Fruit fly (Drosophila melanogaster) whole organism, embryonic: ENCODE results near the gene Creld.

Experiments used
- Abd-B ChIP-seq: fragments of 200-800 bp; sonication (Bioruptor generic); optimal IDR thresholded peaks from 2 replicates; lab custom pipeline; 2018; ENCODE audit warnings: missing biosample characterization, mild to moderate bottlenecking, missing genetic modification characterization, moderate library complexity
- Blimp-1 ChIP-seq: fragments of 200-800 bp; sonication (Bioruptor generic); optimal IDR thresholded peaks from 3 replicates; lab custom pipeline; 2018; ENCODE audit warnings: missing biosample characterization, missing genetic modification characterization, mild to moderate bottlenecking, moderate library complexity, missing genetic modification reagents
- CG1233 ChIP-seq: fragments of 200-800 bp; sonication (Bioruptor generic); optimal IDR thresholded peaks from 4 replicates; lab custom pipeline; 2018; ENCODE audit warnings: missing biosample characterization, mild to moderate bottlenecking, missing genetic modification characterization
- CG15479 ChIP-seq: fragments of 200-800 bp; sonication (Bioruptor generic); optimal IDR thresholded peaks from 3 replicates; lab custom pipeline; 2019; ENCODE audit warnings: missing biosample characterization, mild to moderate bottlenecking, missing genetic modification characterization, moderate library complexity
- CG1602 ChIP-seq: fragments of 200-800 bp; sonication (Bioruptor generic); optimal IDR thresholded peaks from 3 replicates; lab custom pipeline; 2016; ENCODE audit warnings: missing biosample characterization, missing genetic modification characterization
- CG2199 ChIP-seq: fragments of 200-800 bp; sonication (Bioruptor generic); IDR thresholded peaks from 3 replicates; pipeline ENCODE4 v1.3.6; 2022; ENCODE audit warnings: missing biosample characterization, missing genetic modification characterization
- CG6175 ChIP-seq: fragments of 200-800 bp; sonication (Bioruptor generic); IDR thresholded peaks from 3 replicates; pipeline ENCODE4 v1.3.6; 2022; ENCODE audit warnings: missing biosample characterization, missing genetic modification characterization
- CG6654 ChIP-seq: fragments of 200-800 bp; sonication (Bioruptor generic); optimal IDR thresholded peaks from 2 replicates; lab custom pipeline; 2017; ENCODE audit warnings: missing biosample characterization, mild to moderate bottlenecking, missing genetic modification characterization
- CG7556 ChIP-seq: fragments of 200-800 bp; sonication (Bioruptor generic); optimal IDR thresholded peaks from 2 replicates; lab custom pipeline; 2017; ENCODE audit warnings: missing biosample characterization, mild to moderate bottlenecking, missing genetic modification characterization
- CHES-1-like ChIP-seq: fragments of 200-800 bp; sonication (Bioruptor generic); optimal IDR thresholded peaks from 2 replicates; lab custom pipeline; 2016; ENCODE audit warnings: missing biosample characterization, missing genetic modification characterization
- D ChIP-seq, 2 experiments: fragments of 200-800 bp in 1 of 2; fragments of >200 bp in 1 of 2; sonication (Bioruptor generic) in 1 of 2; optimal IDR thresholded peaks; 2 replicates in 1 of 2; 3 replicates in 1 of 2; lab custom pipeline; 2017; ENCODE audit warnings: mild to moderate bottlenecking in 1 of 2, missing biosample characterization in 1 of 2, missing genetic modification characterization in 1 of 2, missing genetic modification reagents in 1 of 2
- Deaf1 ChIP-seq: fragments of 200-800 bp; optimal IDR thresholded peaks from 3 replicates; lab custom pipeline; 2019; ENCODE audit warnings: missing biosample characterization, mild to moderate bottlenecking, missing genetic modification characterization, moderate library complexity
- Drgx ChIP-seq: fragments of 200-800 bp; sonication (Bioruptor generic); IDR thresholded peaks from 2 replicates; pipeline ENCODE4 v1.3.6; 2022; ENCODE audit warnings: missing biosample characterization, missing genetic modification characterization
- Eip74EF ChIP-seq, 2 experiments: fragments of 200-800 bp in 1 of 2; fragments of >200 bp in 1 of 2; sonication (Bioruptor generic) in 1 of 2; optimal IDR thresholded peaks; 2 replicates each; lab custom pipeline; 2017 to 2019; ENCODE audit warnings: missing biosample characterization in 2 of 2, missing genetic modification characterization in 2 of 2, mild to moderate bottlenecking in 1 of 2, moderate library complexity in 1 of 2
- HLHmδ ChIP-seq: fragments of 200-800 bp; sonication (Bioruptor generic); optimal IDR thresholded peaks from 2 replicates; lab custom pipeline; 2018; ENCODE audit warnings: missing biosample characterization, mild to moderate bottlenecking, missing genetic modification characterization, moderate library complexity
- Kr ChIP-seq: fragments of 200-800 bp; sonication (Bioruptor generic); optimal IDR thresholded peaks from 2 replicates; lab custom pipeline; 2017; ENCODE audit warnings: missing biosample characterization, mild to moderate bottlenecking, missing genetic modification characterization
- NfI ChIP-seq: fragments of 200-800 bp; sonication (Bioruptor generic); optimal IDR thresholded peaks from 3 replicates; lab custom pipeline; 2018; ENCODE audit warnings: missing biosample characterization, mild to moderate bottlenecking, missing genetic modification characterization, moderate library complexity
- Rfx ChIP-seq: fragments of 200-800 bp; sonication (Bioruptor generic); IDR thresholded peaks from 2 replicates; pipeline ENCODE4 v1.3.6; 2022; ENCODE audit warnings: missing biosample characterization, missing genetic modification characterization
- bsh ChIP-seq, 2 experiments: fragments of 200-800 bp; sonication (Bioruptor generic); optimal IDR thresholded peaks; 2 replicates each; lab custom pipeline; 2017 to 2018; ENCODE audit warnings: mild to moderate bottlenecking in 2 of 2, missing biosample characterization in 2 of 2, missing genetic modification characterization in 2 of 2, moderate library complexity in 1 of 2
- cad ChIP-seq: fragments of >200 bp; optimal IDR thresholded peaks from 2 replicates; lab custom pipeline; 2017; ENCODE audit warnings: missing biosample characterization, missing genetic modification characterization
- corto ChIP-seq: fragments of 200-800 bp; sonication (Bioruptor generic); optimal IDR thresholded peaks from 2 replicates; lab custom pipeline; 2016; ENCODE audit warnings: missing biosample characterization, mild to moderate bottlenecking, missing genetic modification characterization, moderate library complexity
- da ChIP-seq: fragments of 200-800 bp; sonication (Bioruptor generic); optimal IDR thresholded peaks from 2 replicates; lab custom pipeline; 2016; ENCODE audit warnings: missing biosample characterization, missing genetic modification characterization
- gcm ChIP-seq: fragments of 200-800 bp; sonication (Bioruptor generic); optimal IDR thresholded peaks from 2 replicates; lab custom pipeline; 2019; ENCODE audit warnings: missing biosample characterization, mild to moderate bottlenecking, missing genetic modification characterization, moderate library complexity
- lbe ChIP-seq: fragments of 200-800 bp; sonication (Bioruptor generic); optimal IDR thresholded peaks from 2 replicates; lab custom pipeline; 2016; ENCODE audit warnings: missing biosample characterization, mild to moderate bottlenecking, missing genetic modification characterization
- nom ChIP-seq: fragments of 200-800 bp; sonication (Bioruptor generic); optimal IDR thresholded peaks from 2 replicates; lab custom pipeline; 2017; ENCODE audit warnings: missing biosample characterization, missing genetic modification characterization, mild to moderate bottlenecking, moderate library complexity, missing genetic modification reagents
- prd ChIP-seq, 3 experiments: fragments of >200 bp in 2 of 3; fragments of 200-800 bp in 1 of 3; sonication (Bioruptor generic) in 1 of 3; optimal IDR thresholded peaks in 2 of 3; IDR thresholded peaks in 1 of 3; 2 replicates in 2 of 3; 3 replicates in 1 of 3; pipeline versions ENCODE4 v1.3.6 to Lab custom; 2017 to 2022; ENCODE audit warnings: missing biosample characterization in 1 of 3, missing genetic modification characterization in 1 of 3
- sens ChIP-seq: fragments of 200-800 bp; sonication (Bioruptor generic); peaks from one replicate; lab custom pipeline; 2016; ENCODE audit warnings: missing biosample characterization, missing genetic modification characterization
- sisA ChIP-seq: fragments of 200-800 bp; sonication (Bioruptor generic); IDR thresholded peaks from 2 replicates; pipeline ENCODE4 v1.3.6; 2022; ENCODE audit warnings: missing biosample characterization, missing genetic modification characterization
- stwl ChIP-seq: fragments of 200-800 bp; sonication (Bioruptor generic); optimal IDR thresholded peaks from 3 replicates; lab custom pipeline; 2018; ENCODE audit warnings: missing biosample characterization, mild to moderate bottlenecking, missing genetic modification characterization, moderate library complexity
- tll ChIP-seq, 2 experiments: fragments of 200-800 bp in 1 of 2; fragments of >200 bp in 1 of 2; sonication (Bioruptor generic) in 1 of 2; optimal IDR thresholded peaks; 2 replicates each; lab custom pipeline; 2017 to 2019; ENCODE audit warnings: missing biosample characterization in 2 of 2, missing genetic modification characterization in 2 of 2, mild to moderate bottlenecking in 1 of 2, moderate library complexity in 1 of 2
- twi ChIP-seq: fragments of 200-800 bp; optimal IDR thresholded peaks from 2 replicates; lab custom pipeline; 2019; ENCODE audit warnings: missing biosample characterization, mild to moderate bottlenecking, missing genetic modification characterization, moderate library complexity
- zen ChIP-seq: fragments of 200-800 bp; sonication (Bioruptor generic); optimal IDR thresholded peaks from 3 replicates; lab custom pipeline; 2018; ENCODE audit warnings: missing biosample characterization, mild to moderate bottlenecking, missing genetic modification characterization, moderate library complexity

Gene Creld

dm6 chr2L:88528-88927 is 13.7 kb upstream of the Creld start:
- TF ChIP-seq NfI (no peak), lbe (GFP tag; lab: Kevin White, UChicago) (no peak), Blimp-1 (GFP tag; lab: Kevin White, UChicago) (peak; percentile 20), sens (GFP tag; lab: Kevin White, UChicago) (peak; percentile 19), CG2199 (GFP tag; lab: Robert Waterston, UW) (0 out of 3 replicates have a peak, but pooled peaks have one; percentile 19)
- TF ChIP-seq, all 482 proteins: peak for 3

dm6 chr2L:89158-89557 is 13.0 kb upstream of the Creld start:
- no peak for TF ChIP-seq CG6175
- TF ChIP-seq CG1233 (GFP tag; lab: Kevin White, UChicago) = no peak
- TF ChIP-seq zen (tag; lab: Kevin White, UChicago) = peak; percentile 97

dm6 chr2L:90081-90480 is 12.1 kb upstream of the Creld start:
- 0 out of 3 replicates have a peak, but pooled peaks have one; percentile 27 for TF ChIP-seq CG2199 (GFP tag; lab: Robert Waterston, UW)
- no peak for TF ChIP-seq HLHmδ (GFP tag; lab: Kevin White, UChicago)
- peak; percentile 100 for TF ChIP-seq twi (tag; lab: Kevin White, UChicago)
- TF ChIP-seq, all 482 proteins: peak for 2

- TF ChIP-seq gcm (GFP tag; lab: Kevin White, UChicago) (no peak), sisA (GFP tag; lab: Robert Waterston, UW) (no peak), twi (tag; lab: Kevin White, UChicago) (peak; percentile 43), prd (optimal IDR thresholded peaks at IDR 0.05; lab: Kevin White, UChicago) (no peak), prd (GFP tag; IDR thresholded peaks at IDR 0.05; lab: Robert Waterston, UW) (0 out of 3 replicates have a peak, but pooled peaks have one; percentile 29), Kr (GFP tag; lab: Kevin White, UChicago) (peak; percentile 14), CG7556 (GFP tag; lab: Kevin White, UChicago) (no peak), zen (tag; lab: Kevin White, UChicago) (peak; percentile 99), CG6654 (GFP tag; lab: Kevin White, UChicago) (no peak), CHES-1-like (no peak), tll (GFP tag; optimal IDR thresholded peaks at IDR 0.05; lab: Kevin White, UChicago) (peak in 1 of 2 experiments; percentile 82), CG15479 (GFP tag; lab: Kevin White, UChicago) (peak; percentile 60), da (GFP tag; lab: Kevin White, UChicago) (no peak), stwl (tag; lab: Kevin White, UChicago) (no peak), Deaf1 (tag; lab: Kevin White, UChicago) (no peak), Eip74EF (GFP tag; optimal IDR thresholded peaks at IDR 0.05; lab: Kevin White, UChicago) (no peak), D (optimal IDR thresholded peaks at IDR 0.05; lab: Kevin White, UChicago) (peak; percentile 93), D (GFP tag; optimal IDR thresholded peaks at IDR 0.05; lab: Kevin White, UChicago) (no peak), Abd-B (no peak), cad (GFP tag; lab: Kevin White, UChicago) (peak; percentile 97), CG1602 (GFP tag; lab: Kevin White, UChicago) (no peak)
Measured at dm6 chr2L:91333-91732, 10.8 kb upstream of the Creld start.

dm6 chr2L:91830-92229 is 10.3 kb upstream of the Creld start:
- TF ChIP-seq nom (GFP tag; lab: Kevin White, UChicago) = peak; percentile 83
- TF ChIP-seq bsh (GFP tag; optimal IDR thresholded peaks at IDR 0.05; lab: Kevin White, UChicago) = peak in 1 of 2 experiments; percentile 67
- TF ChIP-seq Drgx (GFP tag; lab: Robert Waterston, UW) = peak; percentile 53; the same call in 1 of the 2 replicates
- TF ChIP-seq lbe (GFP tag; lab: Kevin White, UChicago) = peak; percentile 70
- TF ChIP-seq corto (GFP tag; lab: Kevin White, UChicago) = peak; percentile 67
- no peak for TF ChIP-seq Rfx (GFP tag; lab: Robert Waterston, UW)
